Worm (Caenorhabditis elegans) whole organism, dauer: ENCODE data around the gene C33F10.4.

Experiments
- unc-62 ChIP-seq: sonication (generic microtip); optimal IDR thresholded peaks from 2 replicates; lab custom pipeline; 2017; ENCODE audit warnings: missing biosample characterization, missing genetic modification reagents, missing genetic modification characterization

C33F10.4 gene

DNA sequence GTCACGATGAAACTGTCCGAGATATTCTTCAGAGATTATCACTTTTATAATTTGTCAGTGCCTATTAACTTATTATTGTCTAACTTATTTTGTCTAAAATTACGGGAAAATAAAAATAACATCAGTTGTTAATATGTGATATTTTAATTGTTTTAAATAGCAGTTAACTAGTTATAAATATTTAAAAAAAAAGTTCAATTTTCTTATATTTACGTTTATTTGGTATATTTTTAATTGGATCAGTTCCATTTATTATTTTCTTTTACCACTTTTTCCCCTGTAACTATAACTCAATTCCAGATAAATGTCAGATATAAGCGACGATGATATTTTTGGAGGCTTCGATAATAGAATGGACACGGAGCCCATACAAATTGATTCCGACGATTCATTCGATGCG, at the start of gene C33F10.4:
Gene C33F10.4 (plus strand): TSS at position 301 of the 400 bp plus-strand sequence.
- TF ChIP-seq unc-62 (GFP tag; lab: Kevin White, UChicago), result no peak

DNA sequence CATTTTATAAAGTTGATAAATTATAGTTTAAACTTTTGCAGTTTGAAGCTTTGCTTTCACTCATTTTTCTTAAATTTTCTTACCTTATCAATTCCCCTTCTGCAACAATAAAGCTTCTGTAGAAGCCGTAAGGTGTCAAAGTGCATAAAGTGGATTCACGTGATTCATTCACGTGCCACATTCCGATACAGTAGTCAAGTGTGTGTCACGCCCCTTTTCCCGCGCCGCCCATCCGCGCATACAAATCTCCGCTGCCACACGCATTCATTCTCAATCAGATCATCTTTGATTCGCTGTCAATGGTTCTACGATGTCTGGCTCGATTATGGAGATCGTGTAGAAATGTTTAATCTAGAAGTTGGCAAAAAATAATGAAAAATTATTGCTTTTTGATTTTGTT, 48.5 kb upstream of the C33F10.4 start:
- TF ChIP-seq unc-62 (GFP tag; lab: Kevin White, UChicago), result no peak

DNA sequence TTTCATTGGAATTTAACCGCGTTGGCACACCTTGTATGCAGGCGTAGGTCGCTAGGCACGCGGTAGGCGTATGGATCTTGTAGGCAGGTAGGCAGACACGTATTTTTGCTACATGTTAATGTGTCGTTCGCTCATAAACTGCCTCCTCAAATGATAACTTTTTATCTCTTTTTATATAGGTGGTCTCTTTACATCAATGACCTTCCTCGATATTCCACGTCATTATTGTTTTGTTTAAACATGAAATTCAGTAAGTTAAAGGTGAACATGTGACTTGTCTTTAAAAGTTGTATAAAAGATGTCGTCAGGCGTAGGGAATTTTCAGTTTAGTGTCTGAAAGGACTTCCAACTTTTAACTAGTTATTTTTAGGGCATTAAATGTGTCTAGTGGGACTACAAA, 47.9 kb upstream of the C33F10.4 start:
- TF ChIP-seq unc-62 (GFP tag; lab: Kevin White, UChicago), result no peak

DNA sequence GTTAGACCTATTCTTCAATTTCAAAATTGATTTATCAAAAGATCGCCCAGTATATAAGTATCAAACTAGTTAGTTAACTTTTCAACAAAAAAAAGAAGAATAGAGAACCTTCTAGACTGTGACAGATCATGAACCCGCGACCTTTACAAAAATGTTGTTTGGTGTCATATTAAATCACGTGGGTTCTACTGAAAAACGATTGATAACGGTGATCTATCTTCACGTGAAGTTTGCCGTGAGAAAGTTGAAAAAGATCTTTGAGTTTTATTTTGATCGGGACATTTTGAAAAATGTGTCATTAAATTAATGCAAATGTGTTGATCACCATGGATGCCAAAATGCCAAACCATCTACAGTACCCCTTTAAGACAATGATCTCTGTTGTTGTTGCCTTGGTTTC, 47.2 kb upstream of the C33F10.4 start:
- TF ChIP-seq unc-62 (GFP tag; lab: Kevin White, UChicago), result no peak

DNA sequence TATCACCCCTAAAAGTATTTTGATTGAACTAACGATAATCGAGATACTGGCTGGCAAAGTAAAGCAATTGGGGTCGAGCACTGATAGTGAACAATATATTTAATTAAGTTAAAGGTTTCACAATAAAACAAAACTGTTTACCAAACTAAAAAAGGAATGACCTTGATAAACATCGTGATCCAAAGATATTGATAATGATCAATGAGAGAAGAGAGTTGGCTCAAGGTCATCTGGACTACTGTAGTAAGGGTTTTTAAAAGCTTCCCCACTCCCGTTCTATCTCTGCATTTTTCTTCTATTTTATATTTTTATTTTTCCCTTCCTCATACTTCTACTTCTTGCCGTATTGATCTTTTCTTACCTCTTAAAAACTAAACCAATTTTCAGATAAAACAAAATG, 46.0 kb upstream of the C33F10.4 start, which contains the start of gene F41C3.2:
Gene F41C3.2 (plus strand): TSS at position 388 of the 400 bp plus-strand sequence.
- no peak for TF ChIP-seq unc-62 (GFP tag; lab: Kevin White, UChicago)

DNA sequence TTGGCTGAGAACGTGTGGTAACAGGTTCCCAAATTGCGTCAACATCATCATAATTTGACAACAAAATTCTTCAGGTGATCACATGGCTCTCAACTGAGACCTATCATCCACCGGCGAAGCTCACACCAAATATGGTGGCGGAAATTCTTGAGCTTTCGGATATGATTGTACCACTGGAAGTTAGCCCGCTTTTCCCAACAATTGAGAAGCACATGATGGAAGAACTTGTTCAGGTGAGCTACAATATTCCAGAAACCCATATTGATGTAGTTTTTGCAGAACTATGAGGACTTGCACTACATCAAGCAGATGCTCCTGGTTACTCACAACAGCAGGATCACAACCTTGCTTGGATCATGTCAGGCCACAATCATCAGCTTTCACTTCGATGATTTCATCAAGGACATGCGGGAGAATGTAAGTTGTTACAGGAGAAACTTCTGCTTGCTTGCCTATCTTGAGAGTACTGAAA, 43.3 kb upstream of the C33F10.4 start, which contains the start of gene F41C3.1:
Gene F41C3.1 (plus strand): TSS at position 51 of the 472 bp plus-strand sequence.
- no peak for TF ChIP-seq unc-62 (GFP tag; lab: Kevin White, UChicago)

DNA sequence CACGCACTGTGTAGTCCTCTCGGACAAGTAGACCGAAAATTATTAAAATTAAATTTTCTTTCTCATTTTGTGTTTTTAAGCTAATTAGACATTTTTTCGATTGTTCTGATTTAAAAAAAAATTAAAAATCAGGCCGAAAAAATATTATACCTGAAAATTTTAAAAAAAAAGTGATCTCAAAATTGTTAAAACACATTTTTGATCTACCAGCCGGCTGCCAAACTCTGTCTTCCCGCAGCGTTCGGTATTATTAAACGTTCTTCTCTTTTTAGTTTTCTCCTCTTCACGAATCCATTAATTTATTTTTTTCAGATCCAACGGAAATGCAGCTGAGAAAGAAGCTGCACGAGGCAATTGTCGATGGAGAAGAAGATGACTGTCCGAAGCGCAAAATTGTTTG, 42.4 kb upstream of the C33F10.4 start, which contains the start of gene C27D9.1:
Gene C27D9.1 (plus strand): TSS at position 281 of the 400 bp plus-strand sequence.
- TF ChIP-seq unc-62 (GFP tag; lab: Kevin White, UChicago), result no peak

DNA sequence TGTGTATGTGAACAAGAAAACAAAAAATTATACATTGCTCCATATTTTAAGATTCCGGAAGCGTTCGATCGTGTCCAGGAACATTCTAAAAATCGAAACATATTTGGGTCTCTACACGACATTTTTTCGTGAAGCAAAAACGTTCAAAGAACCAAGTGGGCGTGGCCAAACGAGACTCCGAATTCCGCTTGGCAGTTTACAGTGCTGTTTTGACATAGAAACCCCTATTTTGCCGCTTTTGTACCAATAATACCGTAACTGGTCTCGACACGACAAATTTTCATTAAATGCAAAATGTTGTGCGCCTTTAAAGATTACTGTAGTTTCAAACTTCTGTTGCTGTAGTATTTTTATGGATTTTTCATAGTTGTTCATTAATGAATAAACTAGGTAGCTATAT, 39.9 kb upstream of the C33F10.4 start:
- TF ChIP-seq unc-62 (GFP tag; lab: Kevin White, UChicago), result no peak

DNA sequence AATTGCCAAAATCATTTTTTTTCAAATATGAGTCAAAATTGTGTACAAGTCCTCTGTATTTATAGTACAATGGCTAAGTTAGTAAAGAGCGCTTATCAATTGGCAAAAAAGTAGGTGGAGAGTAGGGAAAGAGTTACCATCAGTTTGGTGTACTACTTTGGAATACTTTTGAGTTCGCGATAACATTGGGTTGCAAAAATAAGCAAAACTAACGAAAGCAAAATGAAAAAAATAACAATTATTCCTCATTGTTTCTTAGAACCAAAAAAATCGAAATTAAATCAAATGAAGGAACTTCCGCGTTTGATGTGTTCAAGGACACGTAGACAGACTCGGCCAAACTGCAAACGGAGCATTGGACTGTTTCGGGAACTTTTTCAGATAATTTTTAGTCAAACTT, 38.8 kb upstream of the C33F10.4 start, which contains the start of gene C27D9.2:
Gene C27D9.2 (minus strand): TSS at position 101 of the 400 bp plus-strand sequence.
- no peak for TF ChIP-seq unc-62 (GFP tag; lab: Kevin White, UChicago)

DNA sequence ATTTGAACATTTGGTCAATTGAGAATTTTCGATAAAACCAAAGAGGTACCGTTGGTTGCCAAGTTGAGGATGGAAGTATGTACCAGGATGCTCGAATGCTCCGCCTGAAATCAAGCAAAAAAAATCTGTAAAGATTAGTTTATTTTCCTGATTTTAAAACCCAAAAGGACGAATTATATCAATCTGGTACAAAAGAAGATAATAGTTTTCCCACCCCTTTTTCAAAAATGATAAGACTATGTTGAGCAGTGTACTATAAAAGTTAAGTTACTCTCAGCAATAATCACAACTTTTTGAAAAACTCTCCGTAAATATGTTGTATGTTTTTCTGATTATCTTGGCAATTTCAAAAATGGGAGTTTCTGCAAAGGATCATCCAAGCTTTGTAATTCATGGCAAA, 37.1 kb upstream of the C33F10.4 start, which contains the start of gene F26G1.3:
Gene F26G1.3 (plus strand): TSS at position 301 of the 400 bp plus-strand sequence.
- TF ChIP-seq unc-62 (GFP tag; lab: Kevin White, UChicago), result no peak

DNA sequence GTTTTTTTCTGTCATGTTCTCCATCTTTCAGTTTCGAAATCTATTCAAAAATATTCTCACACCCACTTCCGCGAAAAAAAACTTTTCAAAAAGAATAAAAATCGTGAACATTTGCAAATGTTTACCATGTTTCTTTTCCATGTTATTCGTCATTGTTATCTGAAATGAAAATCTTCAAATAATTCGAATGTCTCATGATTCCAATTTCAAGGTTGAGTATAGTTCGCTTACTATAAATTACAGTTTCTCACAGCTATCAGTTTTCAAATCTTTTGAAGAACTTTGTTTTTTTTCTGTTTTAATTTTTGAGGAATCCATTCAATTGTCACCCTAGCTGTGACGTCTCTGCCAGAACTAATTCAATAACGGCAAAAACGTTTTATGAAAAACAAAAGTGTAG, 35.7 kb upstream of the C33F10.4 start:
- no peak for TF ChIP-seq unc-62 (GFP tag; lab: Kevin White, UChicago)

DNA sequence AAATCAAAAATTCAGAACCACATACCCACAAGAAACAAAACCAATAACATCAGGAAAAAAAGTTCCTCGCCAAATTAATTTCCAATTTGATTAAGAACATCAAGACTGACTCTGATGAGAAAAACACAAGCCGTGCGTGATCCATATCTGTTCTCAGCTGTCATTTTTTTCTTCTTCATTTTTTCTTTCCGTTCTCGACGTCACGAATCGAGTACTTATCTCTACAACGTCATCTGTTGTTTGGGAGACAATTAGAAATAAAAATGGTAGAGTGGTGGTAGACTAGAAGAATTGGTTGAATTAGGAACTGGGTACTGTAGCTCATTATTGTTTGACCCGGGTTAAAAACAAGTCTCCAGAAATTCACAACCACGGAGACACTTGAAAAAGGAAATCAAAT, 34.5 kb upstream of the C33F10.4 start:
- TF ChIP-seq unc-62 (GFP tag; lab: Kevin White, UChicago), result no peak

DNA sequence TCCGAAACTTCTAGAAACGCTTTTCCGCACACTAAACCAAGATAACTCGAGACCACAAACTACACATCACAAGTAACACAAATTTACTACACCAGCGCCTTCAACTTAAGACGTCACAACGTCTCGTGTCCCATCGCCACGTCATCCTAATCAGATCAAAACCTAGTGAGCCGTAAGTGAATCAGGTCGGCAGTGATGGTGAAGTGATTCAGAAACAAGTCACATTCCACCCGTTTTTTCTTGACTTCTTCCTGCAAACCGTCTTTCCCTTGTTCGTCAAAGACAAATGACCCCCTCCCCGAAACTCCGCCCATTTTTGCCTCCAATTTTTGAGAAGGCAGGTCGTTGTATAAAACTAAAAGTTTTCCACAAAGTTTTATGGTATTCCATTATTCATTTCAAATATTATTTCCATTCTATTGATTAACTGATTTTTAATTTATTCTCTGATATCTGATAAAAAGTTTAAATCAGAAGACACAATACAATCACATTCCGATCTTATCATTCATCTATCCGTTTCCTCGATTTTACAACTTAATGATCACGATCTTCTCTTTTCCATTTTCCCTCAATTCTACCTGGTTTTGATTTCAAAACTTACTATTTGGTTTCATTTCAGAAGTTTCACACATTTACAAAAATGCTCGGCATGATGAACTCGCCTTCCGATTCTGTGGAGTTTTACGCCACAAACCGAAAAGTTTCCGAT, 32.8 kb upstream of the C33F10.4 start, which contains the start of gene F26G1.2:
Gene F26G1.2 (plus strand): TSS at position 508 of the 712 bp plus-strand sequence.
- no peak for TF ChIP-seq unc-62 (GFP tag; lab: Kevin White, UChicago)

DNA sequence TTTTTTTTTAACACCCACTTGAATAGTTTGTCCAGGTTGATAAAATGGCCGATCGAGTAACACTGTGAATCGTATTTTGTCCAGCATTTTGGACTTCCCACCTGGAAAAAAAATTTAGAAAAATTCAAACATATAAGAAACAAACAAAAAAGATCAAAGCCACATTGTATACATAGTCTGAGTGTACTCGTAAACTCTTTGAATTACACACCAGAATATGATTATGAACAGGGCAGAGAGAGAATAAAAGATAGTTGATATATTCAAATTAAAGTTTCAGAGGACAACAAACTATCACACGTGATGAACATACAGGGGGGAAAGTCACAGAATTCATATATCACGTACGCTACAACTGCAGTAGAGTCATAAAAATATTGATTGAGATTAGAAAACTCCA, 29.3 kb upstream of the C33F10.4 start, which contains the start of gene ttm-2:
Gene ttm-2 (minus strand): TSS at position 101 of the 400 bp plus-strand sequence.
- no peak for TF ChIP-seq unc-62 (GFP tag; lab: Kevin White, UChicago)

DNA sequence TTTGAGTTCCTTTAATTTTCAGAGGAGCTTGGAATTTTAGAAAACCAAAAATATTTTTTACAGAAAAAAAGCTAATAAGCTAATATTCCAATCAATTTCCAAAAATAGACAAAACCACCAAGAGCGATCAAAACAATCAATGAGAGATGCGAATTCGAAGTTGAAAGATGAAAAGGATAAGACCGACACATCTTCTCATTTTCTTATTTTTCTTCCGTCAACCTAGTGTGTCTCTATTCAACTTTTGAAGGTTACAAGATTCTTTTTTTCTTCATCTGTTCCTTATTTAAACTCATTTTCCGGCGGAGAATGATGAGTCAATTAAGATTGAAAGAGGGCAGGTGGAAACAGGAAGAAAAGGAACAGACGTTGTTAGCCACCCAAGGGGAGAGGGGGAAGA, 27.9 kb upstream of the C33F10.4 start:
- TF ChIP-seq unc-62 (GFP tag; lab: Kevin White, UChicago), result no peak

DNA sequence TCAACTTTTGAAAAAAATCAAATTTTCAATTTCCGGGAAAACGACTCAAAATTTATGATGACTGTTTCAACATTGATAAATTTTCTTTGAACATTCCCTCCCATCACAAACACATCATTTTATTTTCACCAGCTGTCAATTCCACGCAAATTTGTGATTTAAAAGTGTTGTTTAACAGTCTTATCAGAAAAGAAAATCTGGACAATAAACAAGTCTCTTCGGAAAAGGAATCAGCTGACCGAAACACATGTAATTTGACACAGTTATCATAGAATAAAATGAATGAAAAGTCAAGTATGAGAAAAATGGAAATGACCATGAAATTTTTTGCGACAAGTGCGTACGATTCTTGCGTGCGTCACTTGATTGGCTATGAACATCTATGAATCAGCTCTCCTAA, 26.5 kb upstream of the C33F10.4 start:
- TF ChIP-seq unc-62 (GFP tag; lab: Kevin White, UChicago), result no peak

DNA sequence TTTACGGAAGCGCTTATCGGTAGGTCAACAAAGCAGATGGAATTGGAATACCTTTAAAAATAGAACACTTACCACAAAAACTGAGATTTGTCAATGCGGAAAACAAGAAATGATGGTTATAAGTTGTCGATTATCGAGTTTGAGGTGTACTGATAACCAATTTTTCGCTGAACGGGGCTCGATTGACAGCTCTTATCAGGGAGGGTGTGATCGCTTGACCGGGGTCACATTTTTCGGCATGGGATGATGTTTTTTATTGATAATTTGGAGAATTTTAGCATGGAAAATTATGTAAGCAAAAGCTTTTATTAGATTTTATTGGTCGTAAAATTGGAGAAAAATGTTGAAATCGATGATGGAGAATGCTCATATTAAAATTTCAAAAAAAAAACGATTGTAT, 25.7 kb upstream of the C33F10.4 start:
- no peak for TF ChIP-seq unc-62 (GFP tag; lab: Kevin White, UChicago)
